Fruit fly (Drosophila melanogaster): Measurements from ENCODE around the gene Nrx-IV.

Nrx-IV gene

dm6 chr3L:12162156-12162682 lies 15.9 kb downstream of the Nrx-IV start:
- no peak for TF ChIP-seq CG8478 (optimal IDR thresholded peaks at IDR 0.05)
- TF ChIP-seq CTCF (optimal IDR thresholded peaks at IDR 0.05), result no peak

dm6 chr3L:12163082-12163481 lies 16.8 kb downstream of the Nrx-IV start:
- no peak for TF ChIP-seq CG8478 (optimal IDR thresholded peaks at IDR 0.05)
- no peak for TF ChIP-seq CTCF (optimal IDR thresholded peaks at IDR 0.05)

- TF ChIP-seq CG8478 (optimal IDR thresholded peaks at IDR 0.05) (no peak), CTCF (optimal IDR thresholded peaks at IDR 0.05) (no peak)
Measured at dm6 chr3L:12163693-12164092, 17.4 kb downstream of the Nrx-IV start, which contains the start of gene CG9760. CG9760 (minus strand) TSS chr3L:12163735.

dm6 chr3L:12175382-12175781 lies 29.1 kb downstream of the Nrx-IV start, which contains the start of gene Rh7:
Rh7 (minus strand) TSS chr3L:12175482.
- TF ChIP-seq CTCF (optimal IDR thresholded peaks at IDR 0.05) (no peak), CG8478 (optimal IDR thresholded peaks at IDR 0.05) (no peak)

- no peak for TF ChIP-seq CG8478 (optimal IDR thresholded peaks at IDR 0.05)
- TF ChIP-seq CTCF (optimal IDR thresholded peaks at IDR 0.05), result no peak
Measured at dm6 chr3L:12177301-12177700, 31.0 kb downstream of the Nrx-IV start, which contains the start of gene CAH2. CAH2 (plus strand) TSS chr3L:12177601.

- no peak for TF ChIP-seq CTCF (optimal IDR thresholded peaks at IDR 0.05)
- no peak for TF ChIP-seq CG8478 (optimal IDR thresholded peaks at IDR 0.05)
Measured at dm6 chr3L:12178847-12179437, 32.6 kb downstream of the Nrx-IV start.

- TF ChIP-seq CTCF (optimal IDR thresholded peaks at IDR 0.05) (no peak), CG8478 (optimal IDR thresholded peaks at IDR 0.05) (no peak)
Measured at dm6 chr3L:12183967-12184366, 37.6 kb downstream of the Nrx-IV start.

- TF ChIP-seq CG8478 (optimal IDR thresholded peaks at IDR 0.05), result no peak
- no peak for TF ChIP-seq CTCF (optimal IDR thresholded peaks at IDR 0.05)
Measured at dm6 chr3L:12184564-12185034, 38.3 kb downstream of the Nrx-IV start, which contains the start of gene Miox. Miox (plus strand) TSS chr3L:12184984.

- TF ChIP-seq CTCF (optimal IDR thresholded peaks at IDR 0.05) (no peak), CG8478 (optimal IDR thresholded peaks at IDR 0.05) (no peak)
Measured at dm6 chr3L:12185336-12185735, 39.0 kb downstream of the Nrx-IV start.

- TF ChIP-seq CTCF (optimal IDR thresholded peaks at IDR 0.05) (no peak), CG8478 (optimal IDR thresholded peaks at IDR 0.05) (no peak)
Measured at dm6 chr3L:12188518-12188917, 42.2 kb downstream of the Nrx-IV start, which contains the start of gene Est-6. Est-6 (plus strand) TSS chr3L:12188818.

dm6 chr3L:12190433-12190832 lies 44.1 kb downstream of the Nrx-IV start, which contains the start of gene Est-P:
Est-P (plus strand) TSS chr3L:12190733.
- TF ChIP-seq CTCF (optimal IDR thresholded peaks at IDR 0.05), result no peak
- TF ChIP-seq CG8478 (optimal IDR thresholded peaks at IDR 0.05), result no peak

dm6 chr3L:12193485-12193884 lies 47.2 kb downstream of the Nrx-IV start, which contains the start of gene thoc6:
thoc6 (minus strand) TSS chr3L:12193688.
- TF ChIP-seq CTCF (optimal IDR thresholded peaks at IDR 0.05) (no peak), CG8478 (optimal IDR thresholded peaks at IDR 0.05) (no peak)

dm6 chr3L:12197491-12197890 lies 51.2 kb downstream of the Nrx-IV start, which contains the start of gene CG11529:
CG11529 (plus strand) TSS chr3L:12197791.
- TF ChIP-seq CTCF (optimal IDR thresholded peaks at IDR 0.05) (no peak), CG8478 (optimal IDR thresholded peaks at IDR 0.05) (no peak)

- TF ChIP-seq CG8478 (optimal IDR thresholded peaks at IDR 0.05) (no peak), CTCF (optimal IDR thresholded peaks at IDR 0.05) (no peak)
Measured at dm6 chr3L:12202980-12203379, 56.7 kb downstream of the Nrx-IV start.

- TF ChIP-seq CG8478 (optimal IDR thresholded peaks at IDR 0.05) (no peak), CTCF (optimal IDR thresholded peaks at IDR 0.05) (no peak)
Measured at dm6 chr3L:12203736-12204135, 57.4 kb downstream of the Nrx-IV start, which contains the start of gene Ak1. Ak1 (minus strand) TSS chr3L:12204082.

- TF ChIP-seq CTCF (optimal IDR thresholded peaks at IDR 0.05) (no peak), CG8478 (optimal IDR thresholded peaks at IDR 0.05) (no peak)
Measured at dm6 chr3L:12205848-12206247, 59.5 kb downstream of the Nrx-IV start, which contains the start of gene Tsen54. Tsen54 (minus strand) TSS chr3L:12206022.
